Fruit fly (Drosophila melanogaster) whole organism, prepupa: ENCODE results near the gene mad2.

Experiments
- Blimp-1 ChIP-seq: fragments of 200-800 bp; sonication (Bioruptor generic); optimal IDR thresholded peaks from 3 replicates; lab custom pipeline; 2017; ENCODE audit warnings: missing biosample characterization, missing genetic modification characterization, mild to moderate bottlenecking, moderate library complexity, missing genetic modification reagents
- CG11294 ChIP-seq: fragments of 200-800 bp; sonication (Bioruptor generic); IDR thresholded peaks from 2 replicates; pipeline ENCODE4 v1.3.6; 2022; ENCODE audit warnings: missing biosample characterization, missing genetic modification characterization
- CG15336 ChIP-seq: fragments of 200-800 bp; sonication (Bioruptor generic); IDR thresholded peaks from 2 replicates; pipeline ENCODE4 v1.3.6; 2022; ENCODE audit warnings: missing biosample characterization, missing genetic modification characterization
- CG1621 ChIP-seq: fragments of 200-800 bp; sonication (Bioruptor generic); optimal IDR thresholded peaks from 3 replicates; lab custom pipeline; 2018; ENCODE audit warnings: missing biosample characterization, mild to moderate bottlenecking, missing genetic modification characterization
- CG3032 ChIP-seq: fragments of 200-800 bp; optimal IDR thresholded peaks from 2 replicates; lab custom pipeline; 2019; ENCODE audit warnings: missing biosample characterization, mild to moderate bottlenecking, missing genetic modification characterization, moderate library complexity
- CG31627 ChIP-seq: fragments of 200-800 bp; sonication (Bioruptor generic); optimal IDR thresholded peaks from 3 replicates; lab custom pipeline; 2016; ENCODE audit warnings: missing biosample characterization, missing genetic modification characterization
- CG32006 ChIP-seq: fragments of 200-800 bp; sonication (Bioruptor generic); optimal IDR thresholded peaks from 3 replicates; lab custom pipeline; 2017; ENCODE audit warnings: missing biosample characterization, mild to moderate bottlenecking, missing genetic modification characterization
- CG3919 ChIP-seq: fragments of 200-800 bp; sonication (Bioruptor generic); optimal IDR thresholded peaks from 3 replicates; lab custom pipeline; 2016; ENCODE audit warnings: missing biosample characterization, missing genetic modification characterization
- CG4318 ChIP-seq: fragments of 200-800 bp; sonication (Bioruptor generic); optimal IDR thresholded peaks from 3 replicates; lab custom pipeline; 2017; ENCODE audit warnings: missing biosample characterization, mild to moderate bottlenecking, missing genetic modification characterization
- CG6163 ChIP-seq: fragments of 200-800 bp; sonication (Bioruptor generic); IDR thresholded peaks from 3 replicates; pipeline ENCODE4 v1.3.6; 2022; ENCODE audit warnings: missing biosample characterization, missing genetic modification characterization
- CG6808 ChIP-seq: fragments of 200-800 bp; sonication (Bioruptor generic); optimal IDR thresholded peaks from 3 replicates; lab custom pipeline; 2017; ENCODE audit warnings: missing biosample characterization, missing genetic modification characterization, mild to moderate bottlenecking, moderate library complexity, missing genetic modification reagents
- CG7368 ChIP-seq: fragments of 200-800 bp; sonication (Bioruptor generic); optimal IDR thresholded peaks from 3 replicates; lab custom pipeline; 2016; ENCODE audit warnings: missing biosample characterization, missing genetic modification characterization
- CG8632 ChIP-seq: fragments of 200-800 bp; sonication (Bioruptor generic); optimal IDR thresholded peaks from 3 replicates; lab custom pipeline; 2016; ENCODE audit warnings: missing biosample characterization, missing genetic modification characterization
- Eip75B ChIP-seq: fragments of 200-800 bp; sonication (Bioruptor generic); optimal IDR thresholded peaks from 3 replicates; lab custom pipeline; 2016; ENCODE audit warnings: missing biosample characterization, missing genetic modification characterization
- Eip78C ChIP-seq: fragments of 200-800 bp; sonication (Bioruptor generic); peaks from one replicate; lab custom pipeline; 2016; ENCODE audit warnings: missing biosample characterization, missing genetic modification characterization
- Eip93F ChIP-seq: fragments of 200-800 bp; sonication (Bioruptor generic); optimal IDR thresholded peaks from 2 replicates; lab custom pipeline; 2016; ENCODE audit warnings: missing biosample characterization, mild to moderate bottlenecking, missing genetic modification characterization
- Ets21C ChIP-seq: fragments of 200-800 bp; sonication (Bioruptor generic); optimal IDR thresholded peaks from 3 replicates; lab custom pipeline; 2016; ENCODE audit warnings: missing biosample characterization, missing genetic modification characterization
- Gug ChIP-seq: fragments of 200-800 bp; sonication (Bioruptor generic); IDR thresholded peaks from 2 replicates; pipeline ENCODE4 v1.3.6; 2022; ENCODE audit warnings: missing biosample characterization, missing genetic modification characterization
- Hr38 ChIP-seq: sonication (Bioruptor generic); optimal IDR thresholded peaks from 2 replicates; lab custom pipeline; 2016; ENCODE audit warnings: missing biosample characterization, missing genetic modification characterization
- Hr39 ChIP-seq: fragments of 200-800 bp; sonication (Bioruptor generic); optimal IDR thresholded peaks from 2 replicates; lab custom pipeline; 2016; ENCODE audit warnings: missing biosample characterization, missing genetic modification characterization
- Met ChIP-seq: fragments of 200-800 bp; sonication (Bioruptor generic); optimal IDR thresholded peaks from 3 replicates; lab custom pipeline; 2016; ENCODE audit warnings: missing biosample characterization, missing genetic modification characterization
- OdsH ChIP-seq: fragments of 200-800 bp; sonication (Bioruptor generic); optimal IDR thresholded peaks from 3 replicates; lab custom pipeline; 2016; ENCODE audit warnings: missing biosample characterization, missing genetic modification characterization
- Sox102F ChIP-seq: fragments of 200-800 bp; sonication (Bioruptor generic); optimal IDR thresholded peaks from 2 replicates; lab custom pipeline; 2016; ENCODE audit warnings: missing biosample characterization, mild to moderate bottlenecking, missing genetic modification characterization
- Sox14 ChIP-seq: fragments of 200-800 bp; sonication (Bioruptor generic); optimal IDR thresholded peaks from 3 replicates; lab custom pipeline; 2016; ENCODE audit warnings: missing biosample characterization, missing genetic modification characterization
- Sox15 ChIP-seq: fragments of 200-800 bp; sonication (Bioruptor generic); optimal IDR thresholded peaks from 3 replicates; lab custom pipeline; 2016; ENCODE audit warnings: missing biosample characterization, missing genetic modification characterization
- achi ChIP-seq: fragments of 200-800 bp; sonication (Bioruptor generic); optimal IDR thresholded peaks from 3 replicates; lab custom pipeline; 2016; ENCODE audit warnings: missing biosample characterization, missing genetic modification characterization
- acj6 ChIP-seq: fragments of 200-800 bp; sonication (Bioruptor generic); optimal IDR thresholded peaks from 3 replicates; lab custom pipeline; 2016; ENCODE audit warnings: missing biosample characterization, missing genetic modification characterization
- cyc ChIP-seq: fragments of 200-800 bp; sonication (Bioruptor generic); optimal IDR thresholded peaks from 3 replicates; lab custom pipeline; 2016; ENCODE audit warnings: missing biosample characterization, missing genetic modification characterization
- eg ChIP-seq: fragments of 200-800 bp; sonication (Bioruptor generic); IDR thresholded peaks from 3 replicates; pipeline ENCODE4 v1.3.6; 2022; ENCODE audit warnings: missing biosample characterization, missing genetic modification characterization
- esn ChIP-seq: fragments of 200-800 bp; sonication (Bioruptor generic); optimal IDR thresholded peaks from 2 replicates; lab custom pipeline; 2016; ENCODE audit warnings: missing biosample characterization, mild to moderate bottlenecking, missing genetic modification characterization, moderate library complexity
- fkh ChIP-seq: fragments of 200-800 bp; sonication (Bioruptor generic); optimal IDR thresholded peaks from 3 replicates; lab custom pipeline; 2017; ENCODE audit warnings: missing biosample characterization, mild to moderate bottlenecking, missing genetic modification characterization, moderate library complexity
- lz ChIP-seq: fragments of 200-800 bp; sonication (Bioruptor generic); optimal IDR thresholded peaks from 3 replicates; lab custom pipeline; 2016; ENCODE audit warnings: missing biosample characterization, missing genetic modification characterization
- pdm3 ChIP-seq: fragments of 200-800 bp; sonication (Bioruptor generic); optimal IDR thresholded peaks from 3 replicates; lab custom pipeline; 2016; ENCODE audit warnings: missing biosample characterization, missing genetic modification characterization
- salr ChIP-seq, 2 experiments: fragments of 200-800 bp; sonication (Bioruptor generic); optimal IDR thresholded peaks; 3 replicates each; lab custom pipeline; 2016 to 2018; ENCODE audit warnings: missing biosample characterization in 2 of 2, missing genetic modification characterization in 2 of 2, mild to moderate bottlenecking in 1 of 2
- spab ChIP-seq: fragments of 200-800 bp; sonication (Bioruptor generic); optimal IDR thresholded peaks from 2 replicates; lab custom pipeline; 2017; ENCODE audit warnings: missing biosample characterization, mild to moderate bottlenecking, missing genetic modification characterization, missing genetic modification reagents
- svp ChIP-seq: fragments of 200-800 bp; sonication (Bioruptor generic); peaks from one replicate; lab custom pipeline; 2016; ENCODE audit warnings: missing biosample characterization, missing genetic modification characterization
- topi ChIP-seq: fragments of 200-800 bp; sonication (Bioruptor generic); optimal IDR thresholded peaks from 3 replicates; lab custom pipeline; 2016; ENCODE audit warnings: missing biosample characterization, missing genetic modification characterization
- vri ChIP-seq: fragments of 200-800 bp; sonication (Bioruptor generic); optimal IDR thresholded peaks from 3 replicates; lab custom pipeline; 2016; ENCODE audit warnings: missing biosample characterization, mild to moderate bottlenecking, missing genetic modification characterization

Gene mad2

DNA sequence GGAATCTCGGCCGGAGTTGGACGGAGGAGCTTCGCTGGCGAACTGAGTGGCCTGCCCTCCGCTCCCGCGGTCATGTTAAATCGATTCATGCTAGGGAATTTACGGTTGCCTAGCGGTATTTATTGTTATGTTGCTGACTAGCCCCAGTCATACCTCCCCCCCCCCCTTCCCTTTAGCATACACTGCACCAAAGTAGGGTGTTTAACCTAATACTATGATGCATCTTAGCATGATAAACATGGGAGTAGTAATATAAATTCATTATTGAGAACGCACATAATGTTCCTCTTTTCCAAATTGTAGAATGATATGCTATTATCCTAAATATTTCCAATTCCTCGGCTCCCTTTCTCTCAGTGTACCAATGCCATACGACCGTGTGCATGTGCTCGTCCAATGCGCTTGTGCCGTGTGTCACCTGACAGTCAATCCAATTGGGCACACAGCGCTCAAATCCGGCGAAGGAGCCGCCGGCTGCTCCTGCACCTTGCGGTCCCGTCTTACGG is 16.3 kb downstream of the mad2 start, which contains the start of gene Tektin-C:
Gene Tektin-C (minus strand): TSS at position 51 of the 506 bp plus-strand sequence.
- TF ChIP-seq Eip78C (GFP tag; lab: Kevin White, UChicago) (peak; percentile 52), spab (GFP tag; lab: Kevin White, UChicago) (no peak), eg (GFP tag; lab: Robert Waterston, UW) (0 out of 3 replicates have a peak, but pooled peaks have one; percentile 41), CG3919 (no peak), topi (GFP tag; lab: Kevin White, UChicago) (no peak), Sox15 (no peak), CG15336 (GFP tag; lab: Robert Waterston, UW) (peak; percentile 32; the same call in 1 of the 2 replicates), CG6163 (GFP tag; lab: Robert Waterston, UW) (peak; percentile 24; the same call in 1 of the 3 replicates), CG32006 (GFP tag; lab: Kevin White, UChicago) (no peak)

DNA sequence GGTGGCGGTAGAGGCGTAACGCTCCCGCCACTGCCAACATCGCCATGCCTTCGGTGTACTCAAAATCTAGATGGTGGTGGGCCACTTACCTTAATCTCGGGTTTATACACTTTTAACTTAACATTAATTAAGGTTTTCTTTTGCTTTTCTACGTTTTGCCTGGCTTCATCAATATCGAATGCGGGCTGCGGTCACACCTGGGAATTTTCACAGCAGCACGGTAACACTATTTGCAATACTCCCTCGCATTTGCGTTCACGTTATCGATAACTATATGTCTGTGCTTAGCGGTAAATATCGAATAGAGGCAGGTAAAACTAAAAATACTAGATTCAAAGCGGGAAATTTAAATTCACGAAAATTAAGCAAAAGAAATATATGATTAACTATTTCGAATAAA is 18.9 kb downstream of the mad2 start, which contains the start of gene Bre1:
Gene Bre1 (minus strand): TSS at position 226 of the 400 bp plus-strand sequence.
- TF ChIP-seq salr (GFP tag; optimal IDR thresholded peaks at IDR 0.05; lab: Kevin White, UChicago) (no peak), vri (GFP tag; lab: Kevin White, UChicago) (no peak), pdm3 (no peak), CG11294 (no peak), CG3032 (tag; lab: Kevin White, UChicago) (no peak)

DNA sequence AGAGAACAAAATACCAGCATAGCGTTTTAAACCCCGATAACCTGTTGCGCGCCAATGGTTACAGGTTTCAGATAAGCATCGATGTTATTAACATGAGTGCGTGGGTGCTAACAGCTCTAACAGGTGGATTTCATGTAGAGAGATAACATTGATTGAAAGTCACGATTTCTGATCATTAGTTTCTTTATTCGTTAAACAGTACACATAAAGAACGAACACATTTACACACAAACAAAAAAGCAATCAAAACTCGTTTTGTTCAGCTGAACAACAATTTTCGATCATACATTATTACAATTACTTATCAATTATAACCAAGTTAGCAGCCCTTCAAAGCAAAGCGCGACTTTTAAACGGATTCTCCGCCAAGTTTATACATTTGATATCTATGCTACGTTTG is 23.2 kb downstream of the mad2 start:
- peak; percentile 60 for TF ChIP-seq esn (GFP tag; lab: Kevin White, UChicago)
- TF ChIP-seq Blimp-1 (GFP tag; lab: Kevin White, UChicago), result no peak
- TF ChIP-seq Eip78C (GFP tag; lab: Kevin White, UChicago), result peak; percentile 86
- no peak for TF ChIP-seq Met (GFP tag; lab: Kevin White, UChicago)
- no peak for TF ChIP-seq Sox102F (GFP tag; lab: Kevin White, UChicago)
- peak; percentile 43 for TF ChIP-seq Hr39 (GFP tag; lab: Kevin White, UChicago)
- peak; percentile 37 for TF ChIP-seq cyc (GFP tag; lab: Kevin White, UChicago)
- peak; percentile 17 for TF ChIP-seq CG31627
- TF ChIP-seq CG3032 (tag; lab: Kevin White, UChicago), result peak; percentile 34
- TF ChIP-seq CG8632, result peak; percentile 24
- peak; percentile 27; the same call in 1 of the 2 replicates for TF ChIP-seq CG15336 (GFP tag; lab: Robert Waterston, UW)
- peak; percentile 36 for TF ChIP-seq topi (GFP tag; lab: Kevin White, UChicago)
- no peak for TF ChIP-seq Sox14
- peak; percentile 57 for TF ChIP-seq lz
- no peak for TF ChIP-seq vri (GFP tag; lab: Kevin White, UChicago)
- TF ChIP-seq achi (GFP tag; lab: Kevin White, UChicago), result no peak
- TF ChIP-seq CG1621 (tag; lab: Kevin White, UChicago), result no peak
- TF ChIP-seq, all 60 proteins: peak for 10

DNA sequence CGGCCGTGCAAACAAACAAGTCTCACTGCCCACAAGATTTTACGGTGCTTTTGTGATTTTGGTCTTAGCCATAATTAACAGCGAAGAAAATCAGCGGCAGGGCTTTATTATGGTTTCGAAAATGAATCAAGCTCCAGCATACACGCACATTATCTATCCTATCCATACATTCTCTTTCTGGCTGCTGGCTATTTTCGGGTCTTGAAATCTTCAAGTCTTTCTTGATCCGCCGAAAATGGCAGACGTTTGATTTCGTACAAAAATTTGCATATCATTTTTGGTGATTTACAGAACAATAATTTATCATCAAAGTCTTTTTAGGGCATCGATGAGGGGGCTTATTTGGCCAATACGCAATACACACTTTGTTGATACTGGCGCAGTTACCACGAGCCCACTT is 24.1 kb downstream of the mad2 start:
- no peak for TF ChIP-seq svp
- no peak for TF ChIP-seq CG8632
- no peak for TF ChIP-seq Blimp-1 (GFP tag; lab: Kevin White, UChicago)
- no peak for TF ChIP-seq spab (GFP tag; lab: Kevin White, UChicago)
- TF ChIP-seq Met (GFP tag; lab: Kevin White, UChicago), result no peak
- no peak for TF ChIP-seq Ets21C (GFP tag; lab: Kevin White, UChicago)
- TF ChIP-seq OdsH, result no peak
- TF ChIP-seq CG7368 (GFP tag; lab: Kevin White, UChicago), result no peak
- no peak for TF ChIP-seq fkh (GFP tag; lab: Kevin White, UChicago)
- TF ChIP-seq, all 60 proteins: peak for 0

DNA sequence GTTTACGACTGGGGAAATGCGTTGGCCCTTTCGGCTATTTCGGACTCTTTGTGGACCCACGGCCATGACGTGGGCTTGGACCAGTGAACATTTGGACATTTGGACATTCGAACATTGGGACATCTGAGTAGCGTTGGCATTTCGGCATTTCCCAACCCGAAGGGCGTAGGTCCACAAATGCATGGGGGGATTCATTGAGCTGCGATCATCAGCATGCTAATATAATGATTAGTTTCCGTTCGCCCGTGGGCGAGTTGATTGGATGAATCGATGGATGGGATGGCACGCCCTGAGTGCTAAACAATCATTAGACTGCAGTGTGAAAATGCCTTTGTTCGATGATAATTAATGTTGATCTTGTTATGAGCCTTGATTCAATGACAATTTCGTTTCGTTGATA is 25.4 kb downstream of the mad2 start:
- TF ChIP-seq Gug (no peak), salr (GFP tag; optimal IDR thresholded peaks at IDR 0.05; lab: Kevin White, UChicago) (no peak), Sox15 (no peak), OdsH (no peak), CG6808 (GFP tag; lab: Kevin White, UChicago) (no peak), lz (no peak), esn (GFP tag; lab: Kevin White, UChicago) (no peak), CG4318 (GFP tag; lab: Kevin White, UChicago) (no peak), CG3032 (tag; lab: Kevin White, UChicago) (no peak), CG11294 (no peak), CG32006 (GFP tag; lab: Kevin White, UChicago) (no peak), Eip75B (GFP tag; lab: Kevin White, UChicago) (no peak), Sox102F (GFP tag; lab: Kevin White, UChicago) (no peak), Hr38 (GFP tag; lab: Kevin White, UChicago) (no peak), Eip93F (no peak), CG3919 (no peak), Blimp-1 (GFP tag; lab: Kevin White, UChicago) (no peak), achi (GFP tag; lab: Kevin White, UChicago) (no peak), acj6 (no peak)
